Worm (Caenorhabditis elegans) whole organism, midembryonic: ENCODE measurements around the gene kcnl-4.

ENCODE experiments used
- T22C8.4 ChIP-seq: fragments of 200-800 bp; sonication (Bioruptor generic); IDR thresholded peaks from 2 replicates; pipeline ENCODE4 v1.3.6; 2022; ENCODE audit warnings: missing genetic modification characterization, missing compliant biosample characterization
- flt-1 ChIP-seq: fragments of 200-800 bp; sonication (Bioruptor generic); IDR thresholded peaks from 2 replicates; pipeline ENCODE4 v1.3.6; 2022; ENCODE audit warnings: missing genetic modification characterization, missing compliant biosample characterization
- klf-2 ChIP-seq: fragments of 200-800 bp; sonication (Bioruptor generic); conservative IDR thresholded peaks from 2 replicates; pipeline ENCODE4 v1.3.6; 2022; ENCODE audit warnings: missing genetic modification reagents, missing genetic modification characterization, missing compliant biosample characterization
- med-1 ChIP-seq: sonication (generic microtip); optimal IDR thresholded peaks from 2 replicates; lab custom pipeline; 2017; ENCODE audit warnings: missing genetic modification characterization, mild to moderate bottlenecking, missing compliant biosample characterization, antibody characterized with exemption, missing genetic modification reagents; ENCODE audit not compliant: insufficient read depth
- ref-1 ChIP-seq: fragments of 200-800 bp; sonication (Bioruptor generic); conservative IDR thresholded peaks from 2 replicates; pipeline ENCODE4 v1.3.6; 2022; ENCODE audit warnings: missing genetic modification reagents, missing genetic modification characterization, missing compliant biosample characterization
- tab-1 ChIP-seq: fragments of 200-800 bp; sonication (Bioruptor generic); IDR thresholded peaks from 2 replicates; pipeline ENCODE4 v1.3.6; 2022; ENCODE audit warnings: missing genetic modification characterization, missing compliant biosample characterization
- ztf-23 ChIP-seq: fragments of 200-800 bp; sonication (Bioruptor generic); IDR thresholded peaks from 2 replicates; pipeline ENCODE4 v1.3.6; 2022; ENCODE audit warnings: missing genetic modification reagents, missing genetic modification characterization, missing compliant biosample characterization
- ztf-29 ChIP-seq: fragments of 200-800 bp; sonication (Bioruptor generic); IDR thresholded peaks from 2 replicates; pipeline ENCODE4 v1.3.6; 2022; ENCODE audit warnings: missing genetic modification reagents, missing genetic modification characterization, missing compliant biosample characterization

DNA sequence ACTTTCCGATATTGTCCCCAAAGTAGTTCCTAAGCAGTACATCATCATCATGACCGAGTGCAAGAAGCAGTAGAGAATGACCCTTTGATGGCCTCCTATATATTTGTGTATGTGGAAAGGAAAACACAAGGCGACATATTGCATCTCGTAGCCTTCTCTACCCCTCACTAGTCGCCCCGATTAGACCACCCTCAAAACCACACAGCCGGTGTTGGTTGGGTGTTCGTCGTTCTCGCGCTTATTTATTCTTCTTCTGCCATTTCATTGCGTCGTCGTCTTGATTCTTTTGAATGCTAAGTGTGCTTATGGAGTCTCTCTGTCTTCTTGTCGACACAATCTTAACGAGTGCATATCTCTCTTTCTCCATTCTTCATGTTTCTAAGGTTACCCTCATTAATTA, 32.7 kb upstream of the kcnl-4 start:
- TF ChIP-seq flt-1 (GFP tag; lab: Robert Waterston, UW) (peak; percentile 61; the same call in 1 of the 2 replicates), tab-1 (no peak), klf-2 (GFP tag; lab: Robert Waterston, UW) (no peak), ztf-29 (GFP tag; lab: Robert Waterston, UW) (no peak), ref-1 (no peak), med-1 (GFP tag; lab: Kevin White, UChicago) (no peak), ztf-23 (GFP tag; lab: Robert Waterston, UW) (no peak), T22C8.4 (GFP tag; lab: Robert Waterston, UW) (no peak)
